Worm (Caenorhabditis elegans) whole organism, early embryonic: ENCODE data around the gene F44E7.4.

ENCODE experiments used
- F13C5.2 ChIP-seq: sonication (generic microtip); optimal IDR thresholded peaks from 2 replicates; lab custom pipeline; 2017; ENCODE audit warnings: mild to moderate bottlenecking, missing genetic modification characterization, inconsistent platforms, missing compliant biosample characterization
- aly-1 ChIP-seq: sonication (generic microtip); optimal IDR thresholded peaks from 2 replicates; lab custom pipeline; 2016; ENCODE audit warnings: missing genetic modification characterization, missing compliant biosample characterization
- ama-1 ChIP-seq: fragments of 150-350 bp; optimal IDR thresholded peaks from 2 replicates; lab custom pipeline; 2014
- ceh-13 ChIP-seq: fragments of 200-800 bp; sonication (Bioruptor generic); optimal IDR thresholded peaks from 2 replicates; lab custom pipeline; 2018; ENCODE audit warnings: mild to moderate bottlenecking, missing genetic modification characterization, missing compliant biosample characterization
- flt-1 ChIP-seq: fragments of 200-800 bp; sonication (Bioruptor generic); IDR thresholded peaks from 2 replicates; pipeline ENCODE4 v1.3.6; 2022; ENCODE audit warnings: missing genetic modification characterization, missing compliant biosample characterization
- hnd-1 ChIP-seq: sonication (generic microtip); optimal IDR thresholded peaks from 2 replicates; lab custom pipeline; 2016; ENCODE audit warnings: missing genetic modification characterization, missing compliant biosample characterization
- pes-1 ChIP-seq: fragments of 200-800 bp; sonication (Bioruptor generic); IDR thresholded peaks from 2 replicates; pipeline ENCODE4 v1.3.6; 2022; ENCODE audit warnings: missing genetic modification reagents, missing genetic modification characterization, missing compliant biosample characterization
- sea-1 ChIP-seq: fragments of 200-800 bp; sonication (Bioruptor generic); conservative IDR thresholded peaks from 2 replicates; pipeline ENCODE4 v1.3.6; 2022; ENCODE audit warnings: missing genetic modification characterization, missing compliant biosample characterization
- tbx-37 ChIP-seq: fragments of 200-800 bp; sonication (Bioruptor generic); conservative IDR thresholded peaks from 2 replicates; pipeline ENCODE4 v1.3.6; 2022; ENCODE audit warnings: missing genetic modification reagents, missing genetic modification characterization, missing compliant biosample characterization
- tra-4 ChIP-seq: sonication (generic microtip); optimal IDR thresholded peaks from 2 replicates; lab custom pipeline; 2017; ENCODE audit warnings: missing genetic modification characterization, missing compliant biosample characterization

DNA sequence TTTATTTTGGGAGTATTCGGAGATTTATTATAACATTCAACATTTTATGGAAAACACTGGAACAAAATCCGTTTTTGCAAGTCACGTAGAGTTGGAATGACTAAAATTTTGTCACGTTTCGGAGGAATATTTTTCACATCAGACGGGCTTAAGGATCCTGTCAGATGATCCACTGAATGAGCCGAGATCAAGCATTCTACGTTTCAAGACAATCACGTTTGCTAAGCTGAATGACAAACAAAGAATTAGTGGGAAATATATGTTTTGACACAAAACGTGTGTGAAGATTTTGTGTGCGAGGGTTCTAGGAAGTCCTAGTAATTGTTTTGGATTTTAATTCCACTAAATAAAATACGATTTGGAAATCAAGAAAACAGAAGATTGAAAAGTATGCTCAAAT lies 37.3 kb downstream of the F44E7.4 start:
- no peak for TF ChIP-seq ama-1 (lab: Kevin White, UChicago)
- TF ChIP-seq tra-4 = no peak
- no peak for TF ChIP-seq tbx-37 (GFP tag; lab: Robert Waterston, UW)
- TF ChIP-seq flt-1 (GFP tag; lab: Robert Waterston, UW) = no peak
- no peak for TF ChIP-seq sea-1 (GFP tag; lab: Robert Waterston, UW)
- TF ChIP-seq aly-1 (tag; lab: Kevin White, UChicago) = no peak
- no peak for TF ChIP-seq F13C5.2 (tag; lab: Kevin White, UChicago)
- no peak for TF ChIP-seq hnd-1 (tag; lab: Kevin White, UChicago)
- no peak for TF ChIP-seq ceh-13 (GFP tag; lab: Kevin White, UChicago)
- no peak for TF ChIP-seq pes-1
